Worm (Caenorhabditis elegans) whole organism, L2 larva: ENCODE measurements around the gene atx-2.

ENCODE experiments used
- egl-27 ChIP-seq: sonication (generic microtip); optimal IDR thresholded peaks from 3 replicates; lab custom pipeline; 2017; ENCODE audit warnings: missing biosample characterization, missing genetic modification reagents, missing genetic modification characterization
- gmeb-1 ChIP-seq: fragments of 150-350 bp; optimal IDR thresholded peaks from 2 replicates; lab custom pipeline; 2014; ENCODE audit warnings: missing biosample characterization, missing genetic modification characterization
- lin-39 ChIP-seq: fragments of 150-350 bp; optimal IDR thresholded peaks from 2 replicates; lab custom pipeline; 2014; ENCODE audit warnings: missing biosample characterization, missing genetic modification reagents, missing genetic modification characterization
- nhr-10 ChIP-seq: sonication (generic microtip); optimal IDR thresholded peaks from 2 replicates; lab custom pipeline; 2017; ENCODE audit warnings: missing biosample characterization, missing genetic modification characterization
- skn-1 ChIP-seq: sonication (generic microtip); optimal IDR thresholded peaks from 2 replicates; lab custom pipeline; 2017; ENCODE audit warnings: missing biosample characterization, missing genetic modification characterization
- snpc-4 ChIP-seq: fragments of 150-350 bp; optimal IDR thresholded peaks from 2 replicates; lab custom pipeline; 2014; ENCODE audit warnings: missing biosample characterization, missing genetic modification characterization
- unc-39 ChIP-seq: fragments of 150-350 bp; optimal IDR thresholded peaks from 2 replicates; lab custom pipeline; 2014; ENCODE audit warnings: missing biosample characterization, missing genetic modification characterization

DNA sequence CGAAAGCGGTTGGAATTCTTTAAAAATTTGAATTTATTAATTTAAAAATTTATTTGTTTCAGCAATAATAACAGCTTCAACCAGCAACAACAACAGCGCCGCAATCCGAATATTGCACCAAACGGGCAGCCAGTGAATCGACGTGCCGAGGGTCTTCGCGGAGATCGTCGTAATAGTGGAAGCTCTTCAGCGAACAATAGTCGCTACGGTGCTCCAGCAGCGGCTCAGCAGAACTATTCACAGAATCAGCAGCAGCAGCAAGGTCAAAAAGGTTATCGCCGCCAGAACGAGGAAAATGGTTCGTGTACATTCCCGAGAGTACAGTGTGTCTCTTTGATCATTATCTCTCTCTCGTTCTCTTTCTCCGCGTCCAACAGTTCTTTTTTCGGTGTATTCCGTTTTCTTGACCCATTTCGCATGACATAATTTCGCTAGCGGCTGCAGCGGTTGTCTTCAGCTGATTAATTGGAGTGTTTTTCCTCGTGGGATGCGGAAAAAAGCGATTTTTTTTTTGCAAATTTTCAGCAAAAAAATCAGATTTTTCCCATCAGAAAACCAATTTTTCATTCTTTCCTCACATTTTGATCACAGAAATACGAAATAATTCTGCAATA is 1.9 kb downstream of the atx-2 start:
- no peak for TF ChIP-seq gmeb-1
- TF ChIP-seq lin-39, result no peak
- TF ChIP-seq nhr-10 (tag; lab: Kevin White, UChicago), result no peak
- no peak for TF ChIP-seq snpc-4
- TF ChIP-seq egl-27, result no peak
- TF ChIP-seq unc-39 (tag; lab: Kevin White, UChicago), result no peak
- TF ChIP-seq skn-1 (tag; lab: Kevin White, UChicago), result no peak
